Worm (Caenorhabditis elegans): ENCODE measurements around the gene K09G1.1.

DNA sequence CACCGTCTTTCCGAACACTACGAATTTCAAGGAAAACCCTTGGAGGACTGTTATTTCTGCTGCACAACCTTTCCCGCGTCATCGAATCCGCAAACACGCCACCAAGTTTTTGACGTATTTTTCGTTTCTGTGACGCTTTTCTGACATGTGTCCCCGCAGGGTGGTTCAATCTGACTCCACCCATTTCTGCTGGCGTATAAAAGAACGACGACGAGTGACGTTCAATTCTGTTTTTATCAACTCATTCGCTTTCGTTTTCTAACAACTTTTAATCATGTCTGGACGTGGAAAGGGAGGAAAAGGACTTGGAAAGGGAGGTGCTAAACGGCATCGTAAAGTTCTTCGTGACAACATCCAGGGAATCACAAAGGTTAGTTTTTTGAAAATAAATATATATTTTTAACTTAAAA lies 36.5 kb upstream of the K09G1.1 start, which contains the start of gene his-37:
- TF ChIP-seq med-1 (GFP tag; optimal IDR thresholded peaks at IDR 0.05; ENCODE audit: insufficient read depth), result no peak
- no peak for TF ChIP-seq klf-2 (GFP tag; conservative IDR thresholded peaks at IDR 0.05)
- peak; percentile 81 for TF ChIP-seq flt-1 (GFP tag; IDR thresholded peaks at IDR 0.05)
- no peak for TF ChIP-seq ref-1 (GFP tag; conservative IDR thresholded peaks at IDR 0.05)
- peak; percentile 93 for TF ChIP-seq cog-1 (tag; optimal IDR thresholded peaks at IDR 0.05)
- no peak for TF ChIP-seq T22C8.4 (GFP tag; IDR thresholded peaks at IDR 0.05)

Data from whole organism, midembryonic.